Fruit fly (Drosophila melanogaster) whole organism, embryonic: ENCODE measurements around the gene mAChR-B.

Source experiments
- Atf6 ChIP-seq: fragments of 200-800 bp; sonication (Bioruptor generic); IDR thresholded peaks from 2 replicates; pipeline ENCODE4 v1.3.6; 2022; ENCODE audit warnings: missing biosample characterization, missing genetic modification characterization
- Bgb ChIP-seq: fragments of 200-800 bp; sonication (Bioruptor generic); IDR thresholded peaks from 2 replicates; pipeline ENCODE4 v1.3.6; 2022; ENCODE audit warnings: missing biosample characterization, missing genetic modification characterization; ENCODE audit not compliant: partially characterized antibody
- CG10565 ChIP-seq: fragments of 200-800 bp; sonication (Bioruptor generic); optimal IDR thresholded peaks from 3 replicates; lab custom pipeline; 2016; ENCODE audit warnings: missing biosample characterization, mild to moderate bottlenecking, missing genetic modification characterization
- CG11085 ChIP-seq: fragments of 200-800 bp; sonication (Bioruptor generic); IDR thresholded peaks from 2 replicates; pipeline ENCODE4 v1.3.6; 2022; ENCODE audit warnings: missing biosample characterization, missing genetic modification characterization
- CG11398 ChIP-seq: fragments of 200-800 bp; sonication (Bioruptor generic); optimal IDR thresholded peaks from 2 replicates; lab custom pipeline; 2016; ENCODE audit warnings: missing biosample characterization, missing genetic modification characterization
- CG12769 ChIP-seq: fragments of 200-800 bp; sonication (Bioruptor generic); optimal IDR thresholded peaks from 2 replicates; lab custom pipeline; 2019; ENCODE audit warnings: missing biosample characterization, mild to moderate bottlenecking, missing genetic modification characterization, moderate library complexity
- CG13296 ChIP-seq: fragments of 200-800 bp; sonication (Bioruptor generic); optimal IDR thresholded peaks from 3 replicates; lab custom pipeline; 2018; ENCODE audit warnings: missing biosample characterization, mild to moderate bottlenecking, missing genetic modification characterization
- CG13624 ChIP-seq: fragments of 200-800 bp; sonication (Bioruptor generic); optimal IDR thresholded peaks from 2 replicates; lab custom pipeline; 2016; ENCODE audit warnings: missing biosample characterization, missing genetic modification characterization
- CG1529 ChIP-seq: fragments of 200-800 bp; sonication (Bioruptor generic); optimal IDR thresholded peaks from 3 replicates; lab custom pipeline; 2018; ENCODE audit warnings: missing biosample characterization, missing genetic modification characterization
- CG1603 ChIP-seq: fragments of 200-800 bp; sonication (Bioruptor generic); optimal IDR thresholded peaks from 2 replicates; lab custom pipeline; 2019; ENCODE audit warnings: missing biosample characterization, mild to moderate bottlenecking, missing genetic modification characterization, moderate library complexity
- CG1647 ChIP-seq: fragments of 200-800 bp; sonication (Bioruptor generic); optimal IDR thresholded peaks from 3 replicates; lab custom pipeline; 2016; ENCODE audit warnings: missing biosample characterization, missing genetic modification characterization
- CG2199 ChIP-seq: fragments of 200-800 bp; sonication (Bioruptor generic); IDR thresholded peaks from 3 replicates; pipeline ENCODE4 v1.3.6; 2022; ENCODE audit warnings: missing biosample characterization, missing genetic modification characterization
- CG30431 ChIP-seq: fragments of 200-800 bp; sonication (Bioruptor generic); optimal IDR thresholded peaks from 2 replicates; lab custom pipeline; 2017; ENCODE audit warnings: missing biosample characterization, missing genetic modification characterization
- CG33557 ChIP-seq: fragments of 200-800 bp; sonication (Bioruptor generic); optimal IDR thresholded peaks from 2 replicates; lab custom pipeline; 2019; ENCODE audit warnings: missing biosample characterization, mild to moderate bottlenecking, missing genetic modification characterization, moderate library complexity
- CG3407 ChIP-seq: fragments of 200-800 bp; sonication (Bioruptor generic); optimal IDR thresholded peaks from 2 replicates; lab custom pipeline; 2018; ENCODE audit warnings: missing biosample characterization, mild to moderate bottlenecking, missing genetic modification characterization
- CG34376 ChIP-seq: fragments of 200-800 bp; sonication (Bioruptor generic); optimal IDR thresholded peaks from 2 replicates; lab custom pipeline; 2018; ENCODE audit warnings: missing biosample characterization, mild to moderate bottlenecking, missing genetic modification characterization
- CG4328 ChIP-seq: fragments of 200-800 bp; sonication (Bioruptor generic); optimal IDR thresholded peaks from 3 replicates; lab custom pipeline; 2017; ENCODE audit warnings: missing biosample characterization, missing genetic modification reagents, missing genetic modification characterization
- CG6654 ChIP-seq: fragments of 200-800 bp; sonication (Bioruptor generic); optimal IDR thresholded peaks from 2 replicates; lab custom pipeline; 2017; ENCODE audit warnings: missing biosample characterization, mild to moderate bottlenecking, missing genetic modification characterization
- CG7556 ChIP-seq: fragments of 200-800 bp; sonication (Bioruptor generic); optimal IDR thresholded peaks from 2 replicates; lab custom pipeline; 2017; ENCODE audit warnings: missing biosample characterization, mild to moderate bottlenecking, missing genetic modification characterization
- CG7987 ChIP-seq: fragments of 200-800 bp; sonication (Bioruptor generic); optimal IDR thresholded peaks from 2 replicates; lab custom pipeline; 2018; ENCODE audit warnings: missing biosample characterization, mild to moderate bottlenecking, missing genetic modification characterization, moderate library complexity
- CG8290 ChIP-seq, 3 experiments: fragments of 200-800 bp; sonication (Bioruptor generic); optimal IDR thresholded peaks; 2 replicates each; lab custom pipeline; 2016 to 2019; ENCODE audit warnings: missing biosample characterization in 3 of 3, missing genetic modification characterization in 3 of 3, mild to moderate bottlenecking in 2 of 3, moderate library complexity in 1 of 3
- CrebB ChIP-seq: fragments of 200-800 bp; sonication (Bioruptor generic); optimal IDR thresholded peaks from 3 replicates; lab custom pipeline; 2018; ENCODE audit warnings: missing biosample characterization, mild to moderate bottlenecking, missing genetic modification characterization
- Ets65A ChIP-seq: fragments of 200-800 bp; sonication (Bioruptor generic); peaks from one replicate; lab custom pipeline; 2016; ENCODE audit warnings: missing biosample characterization, missing genetic modification characterization
- GATAe ChIP-seq: fragments of 200-800 bp; sonication (Bioruptor generic); conservative IDR thresholded peaks from 2 replicates; pipeline ENCODE4 v1.3.6; 2022; ENCODE audit warnings: missing biosample characterization, missing genetic modification characterization
- HHEX ChIP-seq: fragments of 200-800 bp; sonication (Bioruptor generic); optimal IDR thresholded peaks from 3 replicates; lab custom pipeline; 2017; ENCODE audit warnings: missing biosample characterization, mild to moderate bottlenecking, missing genetic modification characterization, missing genetic modification reagents
- Hey ChIP-seq: fragments of 200-800 bp; sonication (Bioruptor generic); optimal IDR thresholded peaks from 3 replicates; lab custom pipeline; 2018; ENCODE audit warnings: missing biosample characterization, mild to moderate bottlenecking, missing genetic modification characterization
- MTF-1 ChIP-seq: fragments of 200-800 bp; sonication (Bioruptor generic); optimal IDR thresholded peaks from 2 replicates; lab custom pipeline; 2018; ENCODE audit warnings: missing biosample characterization, mild to moderate bottlenecking, missing genetic modification characterization, borderline replicate concordance
- NfI ChIP-seq: fragments of 200-800 bp; sonication (Bioruptor generic); optimal IDR thresholded peaks from 3 replicates; lab custom pipeline; 2018; ENCODE audit warnings: missing biosample characterization, mild to moderate bottlenecking, missing genetic modification characterization, moderate library complexity
- Rx ChIP-seq: fragments of 200-800 bp; sonication (Bioruptor generic); IDR thresholded peaks from 2 replicates; pipeline ENCODE4 v1.3.6; 2022; ENCODE audit warnings: missing biosample characterization, missing genetic modification characterization
- Sin3A ChIP-seq: fragments of >200 bp; optimal IDR thresholded peaks from 2 replicates; lab custom pipeline; 2018
- Ssrp ChIP-seq: fragments of 200-800 bp; sonication (Bioruptor generic); optimal IDR thresholded peaks from 2 replicates; lab custom pipeline; 2018; ENCODE audit warnings: missing biosample characterization, mild to moderate bottlenecking, missing genetic modification characterization, moderate library complexity
- Usf ChIP-seq: fragments of 200-800 bp; sonication (Bioruptor generic); optimal IDR thresholded peaks from 2 replicates; lab custom pipeline; 2017; ENCODE audit warnings: missing genotype, missing biosample characterization, missing genetic modification characterization
- amos ChIP-seq: fragments of 200-800 bp; sonication (Bioruptor generic); IDR thresholded peaks from 2 replicates; pipeline ENCODE4 v1.3.6; 2022; ENCODE audit warnings: missing biosample characterization, missing genetic modification characterization; ENCODE audit not compliant: partially characterized antibody
- btn ChIP-seq: fragments of 200-800 bp; sonication (Bioruptor generic); optimal IDR thresholded peaks from 2 replicates; lab custom pipeline; 2016; ENCODE audit warnings: missing biosample characterization, missing genetic modification characterization
- cad ChIP-seq: fragments of >200 bp; optimal IDR thresholded peaks from 2 replicates; lab custom pipeline; 2017; ENCODE audit warnings: missing biosample characterization, missing genetic modification characterization
- chinmo ChIP-seq: fragments of 200-800 bp; sonication (Bioruptor generic); IDR thresholded peaks from 4 replicates; pipeline ENCODE4 v1.3.6; 2022; ENCODE audit warnings: missing biosample characterization, missing genetic modification characterization; ENCODE audit not compliant: partially characterized antibody
- crol ChIP-seq: fragments of 200-800 bp; sonication (Bioruptor generic); IDR thresholded peaks from 2 replicates; pipeline ENCODE4 v1.3.6; 2022; ENCODE audit warnings: missing biosample characterization, missing genetic modification characterization
- eve ChIP-seq, 2 experiments: fragments of >200 bp; optimal IDR thresholded peaks; 2 replicates each; lab custom pipeline; 2017; ENCODE audit warnings: missing biosample characterization in 2 of 2, missing genetic modification characterization in 2 of 2
- grn ChIP-seq: fragments of 200-800 bp; sonication (Bioruptor generic); optimal IDR thresholded peaks from 3 replicates; lab custom pipeline; 2017; ENCODE audit warnings: missing biosample characterization, missing genetic modification characterization
- gsb-n ChIP-seq: fragments of 200-800 bp; sonication (Bioruptor generic); optimal IDR thresholded peaks from 3 replicates; lab custom pipeline; 2018; ENCODE audit warnings: missing biosample characterization, mild to moderate bottlenecking, missing genetic modification characterization
- h ChIP-seq: fragments of >200 bp; optimal IDR thresholded peaks from 2 replicates; lab custom pipeline; 2017
- kah ChIP-seq: fragments of 200-800 bp; sonication (Bioruptor generic); optimal IDR thresholded peaks from 2 replicates; lab custom pipeline; 2018; ENCODE audit warnings: missing biosample characterization, mild to moderate bottlenecking, missing genetic modification characterization
- knrl ChIP-seq: fragments of 200-800 bp; sonication (Bioruptor generic); IDR thresholded peaks from 3 replicates; pipeline ENCODE4 v1.3.6; 2022; ENCODE audit warnings: missing biosample characterization, missing genetic modification characterization; ENCODE audit not compliant: partially characterized antibody
- lab ChIP-seq: fragments of 200-800 bp; sonication (Bioruptor generic); optimal IDR thresholded peaks from 3 replicates; lab custom pipeline; 2017; ENCODE audit warnings: missing biosample characterization, missing genetic modification characterization, mild to moderate bottlenecking, moderate library complexity, missing genetic modification reagents
- lmd ChIP-seq: fragments of 200-800 bp; sonication (Bioruptor generic); IDR thresholded peaks from 2 replicates; pipeline ENCODE4 v1.3.6; 2022; ENCODE audit warnings: missing biosample characterization, missing genetic modification characterization
- otp ChIP-seq: fragments of 200-800 bp; sonication (Bioruptor generic); IDR thresholded peaks from 3 replicates; pipeline ENCODE4, ENCODE4 v1.3.6; 2022; ENCODE audit warnings: missing biosample characterization, missing genetic modification characterization
- peb ChIP-seq: fragments of 200-800 bp; sonication (Bioruptor generic); IDR thresholded peaks from 2 replicates; pipeline ENCODE4 v1.3.6; 2022; ENCODE audit warnings: missing biosample characterization, missing genetic modification characterization
- stwl ChIP-seq: fragments of 200-800 bp; sonication (Bioruptor generic); optimal IDR thresholded peaks from 3 replicates; lab custom pipeline; 2018; ENCODE audit warnings: missing biosample characterization, mild to moderate bottlenecking, missing genetic modification characterization, moderate library complexity
- tin ChIP-seq: fragments of 200-800 bp; sonication (Bioruptor generic); optimal IDR thresholded peaks from 3 replicates; lab custom pipeline; 2016; ENCODE audit warnings: missing biosample characterization, missing genetic modification characterization
- vvl ChIP-seq: fragments of 200-800 bp; sonication (Bioruptor generic); IDR thresholded peaks from 2 replicates; pipeline ENCODE4 v1.3.6; 2022; ENCODE audit warnings: missing biosample characterization, missing genetic modification characterization

mAChR-B gene

dm6 chr3R:8118781-8119456 is 59.8 kb downstream of the mAChR-B start:
- TF ChIP-seq CG12769 = no peak
- peak; percentile 68 for TF ChIP-seq CG34376 (GFP tag; lab: Kevin White, UChicago)
- no peak for TF ChIP-seq Atf6 (GFP tag; lab: Robert Waterston, UW)
- no peak for TF ChIP-seq HHEX (GFP tag; lab: Kevin White, UChicago)
- TF ChIP-seq crol (GFP tag; lab: Robert Waterston, UW) = peak; percentile 80
- TF ChIP-seq eve (GFP tag; optimal IDR thresholded peaks at IDR 0.05; lab: Kevin White, UChicago) = no peak
- peak; percentile 28 for TF ChIP-seq CG13296
- no peak for TF ChIP-seq btn (GFP tag; lab: Kevin White, UChicago)
- no peak for TF ChIP-seq CG3407 (GFP tag; lab: Kevin White, UChicago)
- no peak for TF ChIP-seq gsb-n (tag; lab: Kevin White, UChicago)
- no peak for TF ChIP-seq CG7987 (GFP tag; lab: Kevin White, UChicago)
- no peak for TF ChIP-seq CG6654
- TF ChIP-seq Usf (GFP tag; lab: Kevin White, UChicago) = peak; percentile 10
- TF ChIP-seq NfI (GFP tag; lab: Kevin White, UChicago) = no peak
- no peak for TF ChIP-seq lmd (GFP tag; lab: Robert Waterston, UW)
- TF ChIP-seq CG33557 (GFP tag; lab: Kevin White, UChicago) = no peak
- no peak for TF ChIP-seq CG1647 (GFP tag; lab: Kevin White, UChicago)
- TF ChIP-seq peb (GFP tag; lab: Robert Waterston, UW) = no peak
- no peak for TF ChIP-seq Bgb (GFP tag; lab: Robert Waterston, UW)
- TF ChIP-seq CG30431 (GFP tag; lab: Kevin White, UChicago) = no peak
- TF ChIP-seq stwl = no peak
- no peak for TF ChIP-seq CG4328 (GFP tag; lab: Kevin White, UChicago)
- peak; percentile 39 for TF ChIP-seq Hey (tag; lab: Kevin White, UChicago)
- no peak for TF ChIP-seq Ssrp (tag; lab: Kevin White, UChicago)
- no peak for TF ChIP-seq MTF-1
- no peak for TF ChIP-seq amos (GFP tag; lab: Robert Waterston, UW)
- no peak for TF ChIP-seq h (lab: Kevin White, UChicago)
- TF ChIP-seq CG7556 (GFP tag; lab: Kevin White, UChicago) = no peak
- TF ChIP-seq CG13624 (GFP tag; lab: Kevin White, UChicago) = no peak
- no peak for TF ChIP-seq CG10565 (GFP tag; lab: Kevin White, UChicago)
- TF ChIP-seq GATAe (GFP tag; lab: Robert Waterston, UW) = 0 out of 2 replicates have a peak, but pooled peaks have one; percentile 12
- TF ChIP-seq kah = no peak
- no peak for TF ChIP-seq CG8290 (GFP tag; optimal IDR thresholded peaks at IDR 0.05; lab: Kevin White, UChicago)
- TF ChIP-seq CG8290 (tag; optimal IDR thresholded peaks at IDR 0.05; lab: Kevin White, UChicago) = peak in 1 of 2 experiments; percentile 23
- peak; percentile 98 for TF ChIP-seq grn
- TF ChIP-seq Sin3A = no peak
- TF ChIP-seq CG11398 (GFP tag; lab: Kevin White, UChicago) = no peak
- no peak for TF ChIP-seq knrl
- TF ChIP-seq lab (GFP tag; lab: Kevin White, UChicago) = peak; percentile 30
- TF ChIP-seq chinmo (GFP tag; lab: Robert Waterston, UW) = peak; percentile 72; the same call in 1 of the 4 replicates
- TF ChIP-seq Ets65A (GFP tag; lab: Kevin White, UChicago) = no peak
- no peak for TF ChIP-seq CrebB (tag; lab: Kevin White, UChicago)
- no peak for TF ChIP-seq vvl (GFP tag; lab: Robert Waterston, UW)
- no peak for TF ChIP-seq otp
- peak; percentile 0 for TF ChIP-seq CG1603
- TF ChIP-seq CG1529 (GFP tag; lab: Kevin White, UChicago) = no peak
- TF ChIP-seq CG11085 (GFP tag; lab: Robert Waterston, UW) = no peak
- peak; percentile 21; the same call in 1 of the 2 replicates for TF ChIP-seq Rx
- TF ChIP-seq tin (GFP tag; lab: Kevin White, UChicago) = no peak
- no peak for TF ChIP-seq cad
- no peak for TF ChIP-seq CG2199 (GFP tag; lab: Robert Waterston, UW)
